Fruit fly (Drosophila melanogaster): ENCODE results near the gene rump.

The rump gene

DNA sequence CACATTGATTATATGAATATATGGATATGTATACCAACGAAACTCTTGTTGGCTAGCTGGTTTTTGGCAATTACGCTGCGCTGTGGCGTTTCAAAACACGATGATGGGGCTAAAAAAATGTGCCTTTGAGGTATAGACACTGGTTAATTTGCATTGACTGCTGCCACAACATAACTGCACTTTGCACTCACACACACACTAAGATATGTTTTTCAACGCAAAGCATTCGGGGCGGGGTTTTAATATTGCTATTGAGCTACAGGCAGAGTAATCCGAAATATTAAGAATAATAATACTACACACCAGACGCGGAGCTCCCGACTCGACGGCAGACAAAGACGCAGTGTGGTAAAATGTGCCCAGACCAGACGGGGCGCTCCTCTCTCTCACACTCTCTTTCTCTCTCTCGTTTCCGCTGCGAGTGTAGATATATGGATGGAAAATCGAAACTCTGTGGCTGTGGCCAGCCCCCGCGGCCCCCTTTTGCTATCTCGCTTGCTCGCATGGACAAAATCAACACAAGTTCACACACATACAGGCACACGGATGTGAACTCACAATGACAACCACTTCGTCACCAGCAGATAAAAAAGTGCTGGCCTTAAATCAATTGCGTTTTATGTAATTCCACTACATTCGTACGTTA is 41.0 kb upstream of the rump start (continued):
- TF ChIP-seq CG2129 (GFP tag; IDR thresholded peaks at IDR 0.05; ENCODE audit: partially characterized antibody) (no peak), PHDP (tag; optimal IDR thresholded peaks at IDR 0.05) (no peak), CG1832 (GFP tag; optimal IDR thresholded peaks at IDR 0.05) (peak; percentile 90), CG2712 (tag; optimal IDR thresholded peaks at IDR 0.05) (no peak), CG1233 (GFP tag; optimal IDR thresholded peaks at IDR 0.05) (peak; percentile 54), CG6765 (GFP tag; optimal IDR thresholded peaks at IDR 0.05) (peak; percentile 82), sens-2 (GFP tag; IDR thresholded peaks at IDR 0.05) (no peak), Opbp (GFP tag; IDR thresholded peaks at IDR 0.05; ENCODE audit: partially characterized antibody) (no peak), Usf (GFP tag; optimal IDR thresholded peaks at IDR 0.05) (no peak), CG9727 (GFP tag; optimal IDR thresholded peaks at IDR 0.05) (peak; percentile 20), CG14965 (GFP tag; optimal IDR thresholded peaks at IDR 0.05; ENCODE audit: borderline replicate concordance) (no peak), croc (GFP tag; conservative IDR thresholded peaks at IDR 0.05) (no peak), dan (GFP tag; IDR thresholded peaks at IDR 0.05) (no peak), cg (GFP tag; optimal IDR thresholded peaks at IDR 0.05) (peak; percentile 97), Hr3 (GFP tag; optimal IDR thresholded peaks at IDR 0.05) (no peak), Aef1 (GFP tag; IDR thresholded peaks at IDR 0.05) (no peak), pum (GFP tag; optimal IDR thresholded peaks at IDR 0.05) (no peak), Ptx1 (GFP tag; IDR thresholded peaks at IDR 0.05) (no peak), Rx (GFP tag; IDR thresholded peaks at IDR 0.05) (no peak), Poxn (GFP tag; IDR thresholded peaks at IDR 0.05) (no peak), aop (GFP tag; IDR thresholded peaks at IDR 0.05) (no peak), Dll (GFP tag; IDR thresholded peaks at IDR 0.05; ENCODE audit: partially characterized antibody) (no peak), jumu (GFP tag; optimal IDR thresholded peaks at IDR 0.05) (no peak), CG15514 (GFP tag; optimal IDR thresholded peaks at IDR 0.05) (peak; percentile 72), CG10431 (GFP tag; optimal IDR thresholded peaks at IDR 0.05) (no peak), CG1647 (GFP tag; optimal IDR thresholded peaks at IDR 0.05) (no peak), CG6654 (GFP tag; optimal IDR thresholded peaks at IDR 0.05) (peak; percentile 5), CG1024 (GFP tag; IDR thresholded peaks at IDR 0.05) (no peak), Ets65A (GFP tag) (no peak), CHES-1-like (GFP tag; optimal IDR thresholded peaks at IDR 0.05) (peak; percentile 60), dm (GFP tag; optimal IDR thresholded peaks at IDR 0.05) (no peak), dysf (GFP tag; IDR thresholded peaks at IDR 0.05) (no peak), cato (GFP tag; optimal IDR thresholded peaks at IDR 0.05; ENCODE audit: borderline replicate concordance) (no peak), wek (GFP tag; optimal IDR thresholded peaks at IDR 0.05) (peak; percentile 73), Blimp-1 (GFP tag; optimal IDR thresholded peaks at IDR 0.05) (no peak), pan (optimal IDR thresholded peaks at IDR 0.05) (no peak), pan (GFP tag; optimal IDR thresholded peaks at IDR 0.05 in 1 of 2, IDR thresholded peaks at IDR 0.05 in 1 of 2) (no peak), grn (GFP tag; optimal IDR thresholded peaks at IDR 0.05) (no peak), CG15601 (tag; optimal IDR thresholded peaks at IDR 0.05) (no peak), lilli (GFP tag; optimal IDR thresholded peaks at IDR 0.05) (peak; percentile 25), zfh2 (GFP tag; optimal IDR thresholded peaks at IDR 0.05) (peak; percentile 16), ranshi (GFP tag; IDR thresholded peaks at IDR 0.05) (no peak), CG12219 (GFP tag; optimal IDR thresholded peaks at IDR 0.05) (peak; percentile 62), NC2α (GFP tag; optimal IDR thresholded peaks at IDR 0.05) (no peak), slbo (GFP tag; IDR thresholded peaks at IDR 0.05) (no peak), amos (GFP tag; IDR thresholded peaks at IDR 0.05; ENCODE audit: partially characterized antibody) (no peak), CG2202 (tag; optimal IDR thresholded peaks at IDR 0.05) (no peak), vnd (GFP tag; IDR thresholded peaks at IDR 0.05; ENCODE audit: partially characterized antibody) (no peak), crc (GFP tag; optimal IDR thresholded peaks at IDR 0.05) (no peak), Bteb2 (GFP tag; optimal IDR thresholded peaks at IDR 0.05) (no peak), Sox100B (GFP tag; optimal IDR thresholded peaks at IDR 0.05) (no peak)
